Worm (Caenorhabditis elegans) whole organism, L4 larva: Measurements from ENCODE around the gene aldo-2.

Experiments
- F49E8.2 ChIP-seq: sonication (generic microtip); optimal IDR thresholded peaks from 2 replicates; lab custom pipeline; 2016; ENCODE audit warnings: missing compliant biosample characterization, mild to moderate bottlenecking, missing genetic modification characterization, borderline replicate concordance
- T20F7.1 ChIP-seq: fragments of 200-800 bp; sonication (Bioruptor generic); optimal IDR thresholded peaks from 2 replicates; lab custom pipeline; 2018; ENCODE audit warnings: mild to moderate bottlenecking, missing genetic modification characterization, missing compliant biosample characterization
- T26A8.4 ChIP-seq: fragments of 200-800 bp; sonication (Bioruptor generic); IDR thresholded peaks from 2 replicates; pipeline ENCODE4 v1.3.6; 2022; ENCODE audit warnings: missing genetic modification characterization, missing compliant biosample characterization
- Y105C5A.15 ChIP-seq: fragments of 200-800 bp; sonication (Bioruptor generic); IDR thresholded peaks from 2 replicates; pipeline ENCODE4 v1.3.6; 2022; ENCODE audit warnings: missing genetic modification characterization, missing compliant biosample characterization
- Y48G9A.11 ChIP-seq: fragments of 200-800 bp; sonication (Bioruptor generic); IDR thresholded peaks from 2 replicates; pipeline ENCODE4 v1.3.6; 2022; ENCODE audit warnings: missing genetic modification reagents, missing genetic modification characterization, missing compliant biosample characterization
- Y5F2A.4 ChIP-seq: fragments of 200-800 bp; sonication (Bioruptor generic); optimal IDR thresholded peaks from 2 replicates; lab custom pipeline; 2018; ENCODE audit warnings: mild to moderate bottlenecking, missing genetic modification characterization, missing compliant biosample characterization
- Y75B8A.6 ChIP-seq: fragments of 200-800 bp; sonication (Bioruptor generic); IDR thresholded peaks from 2 replicates; pipeline ENCODE4 v1.3.6; 2022; ENCODE audit warnings: missing genetic modification reagents, missing genetic modification characterization, missing compliant biosample characterization
- ZK337.2 ChIP-seq: fragments of 200-800 bp; sonication (Bioruptor generic); IDR thresholded peaks from 2 replicates; pipeline ENCODE4 v1.3.6; 2022; ENCODE audit warnings: missing genetic modification reagents, missing genetic modification characterization, missing compliant biosample characterization
- aly-2 ChIP-seq: sonication (generic microtip); optimal IDR thresholded peaks from 2 replicates; lab custom pipeline; 2018; ENCODE audit warnings: missing biosample characterization, missing genetic modification characterization
- ama-1 ChIP-seq: fragments of 150-350 bp; optimal IDR thresholded peaks from 2 replicates; lab custom pipeline; 2014; ENCODE audit warnings: inconsistent platforms, mixed read lengths
- arid-1 ChIP-seq: fragments of 200-800 bp; sonication (Bioruptor generic); conservative IDR thresholded peaks from 2 replicates; pipeline ENCODE4 v1.3.6; 2022; ENCODE audit warnings: missing genetic modification reagents, missing genetic modification characterization, missing compliant biosample characterization
- ceh-28 ChIP-seq: fragments of 150-350 bp; optimal IDR thresholded peaks from 2 replicates; lab custom pipeline; 2014; ENCODE audit warnings: missing biosample characterization, missing genetic modification reagents, missing genetic modification characterization
- ceh-44 ChIP-seq: fragments of 200-800 bp; sonication (Bioruptor generic); IDR thresholded peaks from 2 replicates; pipeline ENCODE4 v1.3.6; 2022; ENCODE audit warnings: missing genetic modification reagents, missing genetic modification characterization, missing compliant biosample characterization
- ceh-62 ChIP-seq: sonication (generic microtip); optimal IDR thresholded peaks from 2 replicates; lab custom pipeline; 2017; ENCODE audit warnings: missing biosample characterization, missing genetic modification characterization
- ces-1 ChIP-seq: fragments of 150-350 bp; sonication (generic microtip); optimal IDR thresholded peaks from 4 replicates; lab custom pipeline; 2014; ENCODE audit warnings: missing biosample characterization, missing genetic modification reagents, missing genetic modification characterization
- cey-2 ChIP-seq: sonication (generic microtip); optimal IDR thresholded peaks from 3 replicates; lab custom pipeline; 2017; ENCODE audit warnings: missing genetic modification characterization, mild to moderate bottlenecking, missing compliant biosample characterization, antibody characterized with exemption, borderline replicate concordance; ENCODE audit not compliant: insufficient read depth
- ctbp-1 ChIP-seq: fragments of 200-800 bp; sonication (Bioruptor generic); IDR thresholded peaks from 2 replicates; pipeline ENCODE4 v1.3.6; 2022; ENCODE audit warnings: missing genetic modification reagents, missing genetic modification characterization, missing compliant biosample characterization
- daf-12 ChIP-seq: fragments of 150-350 bp; optimal IDR thresholded peaks from 2 replicates; lab custom pipeline; 2014; ENCODE audit warnings: missing biosample characterization, missing genetic modification reagents, missing genetic modification characterization
- dmd-6 ChIP-seq: fragments of 200-800 bp; sonication (Bioruptor generic); IDR thresholded peaks from 2 replicates; pipeline ENCODE4 v1.3.6; 2022; ENCODE audit warnings: missing genetic modification reagents, missing genetic modification characterization, missing compliant biosample characterization
- egl-43 ChIP-seq: fragments of 200-800 bp; sonication (Bioruptor generic); IDR thresholded peaks from 2 replicates; pipeline ENCODE4 v1.3.6; 2022; ENCODE audit warnings: missing genetic modification reagents, missing genetic modification characterization, missing compliant biosample characterization
- fkh-10 ChIP-seq: fragments of 150-350 bp; optimal IDR thresholded peaks from 2 replicates; lab custom pipeline; 2014; ENCODE audit warnings: missing biosample characterization, missing genetic modification reagents, missing genetic modification characterization
- hif-1 ChIP-seq, 2 experiments: sonication (generic microtip); optimal IDR thresholded peaks; 2 replicates each; lab custom pipeline; 2016 to 2017; ENCODE audit warnings: missing compliant biosample characterization in 2 of 2, missing genetic modification characterization in 2 of 2, missing genetic modification reagents in 2 of 2, missing genotype in 2 of 2, mild to moderate bottlenecking in 1 of 2
- hlh-11 ChIP-seq: fragments of 200-800 bp; sonication (Bioruptor generic); optimal IDR thresholded peaks from 2 replicates; lab custom pipeline; 2018; ENCODE audit warnings: mild to moderate bottlenecking, missing genetic modification characterization, missing compliant biosample characterization
- hlh-30 ChIP-seq: sonication (generic microtip); optimal IDR thresholded peaks from 2 replicates; lab custom pipeline; 2017; ENCODE audit warnings: antibody characterized with exemption, mild to moderate bottlenecking, missing genetic modification characterization, missing compliant biosample characterization; ENCODE audit not compliant: insufficient read depth
- jun-1 ChIP-seq: fragments of 150-350 bp; optimal IDR thresholded peaks from 2 replicates; lab custom pipeline; 2014; ENCODE audit warnings: missing biosample characterization, missing genetic modification reagents, missing genetic modification characterization
- lim-7 ChIP-seq: fragments of 200-800 bp; sonication (Bioruptor generic); IDR thresholded peaks from 2 replicates; pipeline ENCODE4 v1.3.6; 2022; ENCODE audit warnings: missing genetic modification characterization, missing compliant biosample characterization
- lin-13 ChIP-seq: fragments of 150-350 bp; optimal IDR thresholded peaks from 2 replicates; lab custom pipeline; 2014; ENCODE audit warnings: missing biosample characterization, missing genetic modification reagents, missing genetic modification characterization
- lin-29 ChIP-seq: fragments of 200-800 bp; sonication (Bioruptor generic); IDR thresholded peaks from 2 replicates; pipeline ENCODE4 v1.3.6; 2022; ENCODE audit warnings: missing genetic modification reagents, missing genetic modification characterization, missing compliant biosample characterization
- mdl-1 ChIP-seq, 2 experiments: fragments of 150-350 bp in 1 of 2; sonication (generic microtip) in 1 of 2; optimal IDR thresholded peaks; 2 replicates each; lab custom pipeline; 2014 to 2017; ENCODE audit warnings: missing biosample characterization in 2 of 2, missing genetic modification characterization in 2 of 2
- mep-1 ChIP-seq: fragments of 150-350 bp; sonication (generic microtip); optimal IDR thresholded peaks from 3 replicates; lab custom pipeline; 2014; ENCODE audit warnings: missing biosample characterization, missing genetic modification characterization
- mxl-3 ChIP-seq: fragments of 200-800 bp; sonication (Bioruptor generic); optimal IDR thresholded peaks from 2 replicates; lab custom pipeline; 2018; ENCODE audit warnings: mild to moderate bottlenecking, missing genetic modification characterization, missing compliant biosample characterization
- nhr-11 ChIP-seq: fragments of 150-350 bp; optimal IDR thresholded peaks from 2 replicates; lab custom pipeline; 2014; ENCODE audit warnings: missing biosample characterization, missing genetic modification characterization
- nhr-111 ChIP-seq: fragments of 200-800 bp; sonication (Bioruptor generic); optimal IDR thresholded peaks from 2 replicates; lab custom pipeline; 2018; ENCODE audit warnings: mild to moderate bottlenecking, missing genetic modification characterization, missing compliant biosample characterization
- nhr-28 ChIP-seq: fragments of 150-350 bp; optimal IDR thresholded peaks from 2 replicates; lab custom pipeline; 2014; ENCODE audit warnings: missing biosample characterization, missing genetic modification characterization
- nhr-41 ChIP-seq: fragments of 200-800 bp; sonication (Bioruptor generic); IDR thresholded peaks from 2 replicates; pipeline ENCODE4 v1.3.6; 2022; ENCODE audit warnings: missing genetic modification reagents, missing genetic modification characterization, missing compliant biosample characterization
- nhr-42 ChIP-seq: fragments of 200-800 bp; sonication (Bioruptor generic); IDR thresholded peaks from 2 replicates; pipeline ENCODE4 v1.3.6; 2022; ENCODE audit warnings: missing genetic modification characterization, missing compliant biosample characterization
- nhr-76 ChIP-seq: fragments of 150-350 bp; optimal IDR thresholded peaks from 2 replicates; lab custom pipeline; 2014; ENCODE audit warnings: missing biosample characterization, missing genetic modification characterization
- pha-4 ChIP-seq, 2 experiments: fragments of 150-350 bp in 1 of 2; fragments of 200-800 bp in 1 of 2; sonication (Bioruptor generic) in 1 of 2; IDR thresholded peaks in 1 of 2; optimal IDR thresholded peaks in 1 of 2; 2 replicates each; pipeline versions ENCODE4 v1.3.6 to Lab custom; 2014 to 2022; ENCODE audit warnings: missing genetic modification characterization in 2 of 2, missing genetic modification reagents in 2 of 2, missing biosample characterization in 1 of 2, missing compliant biosample characterization in 1 of 2
- sdz-12 ChIP-seq: fragments of 200-800 bp; sonication (Bioruptor generic); optimal IDR thresholded peaks from 2 replicates; lab custom pipeline; 2018; ENCODE audit warnings: mild to moderate bottlenecking, missing genetic modification characterization, missing compliant biosample characterization
- snpc-1.2 ChIP-seq: fragments of 200-800 bp; sonication (Bioruptor generic); IDR thresholded peaks from 2 replicates; pipeline ENCODE4 v1.3.6; 2022; ENCODE audit warnings: missing genetic modification reagents, missing genetic modification characterization, missing compliant biosample characterization
- snpc-4 ChIP-seq: fragments of 150-350 bp; optimal IDR thresholded peaks from 2 replicates; lab custom pipeline; 2014; ENCODE audit warnings: missing biosample characterization, missing genetic modification characterization
- tra-1 ChIP-seq: fragments of 200-800 bp; sonication (Bioruptor generic); IDR thresholded peaks from 2 replicates; pipeline ENCODE4 v1.3.6; 2022; ENCODE audit warnings: missing genetic modification reagents, missing genetic modification characterization, missing compliant biosample characterization
- unc-39 ChIP-seq: sonication (generic microtip); optimal IDR thresholded peaks from 2 replicates; lab custom pipeline; 2017; ENCODE audit warnings: missing biosample characterization, missing genetic modification characterization
- zip-11 ChIP-seq: fragments of 200-800 bp; sonication (Bioruptor generic); IDR thresholded peaks from 2 replicates; pipeline ENCODE4 v1.3.6; 2022; ENCODE audit warnings: missing genetic modification characterization, missing compliant biosample characterization
- zip-2 ChIP-seq: fragments of 150-350 bp; optimal IDR thresholded peaks from 2 replicates; lab custom pipeline; 2014; ENCODE audit warnings: missing biosample characterization, missing genetic modification characterization
- ztf-11 ChIP-seq: fragments of 150-350 bp; optimal IDR thresholded peaks from 2 replicates; lab custom pipeline; 2014; ENCODE audit warnings: missing biosample characterization, missing genetic modification characterization
- ztf-7 ChIP-seq: fragments of 150-350 bp; optimal IDR thresholded peaks from 2 replicates; lab custom pipeline; 2014; ENCODE audit warnings: missing biosample characterization, missing genetic modification characterization

Gene aldo-2

DNA sequence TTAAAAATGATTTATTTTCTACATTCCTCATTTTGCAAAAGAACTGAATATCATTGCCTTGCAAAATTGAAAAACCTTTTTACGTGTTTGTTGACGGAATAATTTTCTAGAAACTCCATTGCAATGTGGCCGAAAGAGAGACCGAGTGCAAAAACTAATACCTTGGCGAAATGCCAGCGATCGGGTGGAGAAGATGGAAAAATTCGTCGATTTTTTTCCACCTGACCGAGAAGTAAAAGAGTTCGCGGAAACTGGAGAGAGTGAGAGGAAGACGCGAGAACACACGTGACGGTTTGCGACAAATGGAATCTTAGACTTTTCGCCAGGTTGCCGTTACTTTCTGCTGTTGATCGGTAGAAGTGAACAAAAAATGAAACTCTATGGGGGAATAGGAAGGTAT lies 34.7 kb downstream of the aldo-2 start (continued):
- TF ChIP-seq hif-1 (tag; optimal IDR thresholded peaks at IDR 0.05; lab: Kevin White, UChicago), result no peak
- TF ChIP-seq tra-1 (GFP tag; lab: Robert Waterston, UW), result no peak
- TF ChIP-seq T26A8.4 (GFP tag; lab: Robert Waterston, UW), result 0 out of 2 replicates have a peak, but pooled peaks have one; percentile 23
- peak; percentile 76 for TF ChIP-seq nhr-28 (tag; lab: Kevin White, UChicago)
- peak; percentile 86 for TF ChIP-seq hlh-30 (tag; lab: Kevin White, UChicago)
- no peak for TF ChIP-seq nhr-76
- no peak for TF ChIP-seq Y105C5A.15 (GFP tag; lab: Robert Waterston, UW)
- peak; percentile 7 to 83 for TF ChIP-seq mdl-1 (tag; optimal IDR thresholded peaks at IDR 0.05; lab: Kevin White, UChicago)
- no peak for TF ChIP-seq aly-2 (tag; lab: Kevin White, UChicago)
- no peak for TF ChIP-seq Y48G9A.11
- no peak for TF ChIP-seq Y5F2A.4 (GFP tag; lab: Kevin White, UChicago)
- peak; percentile 71 for TF ChIP-seq hlh-11 (tag; lab: Kevin White, UChicago)
- no peak for TF ChIP-seq nhr-111 (GFP tag; lab: Kevin White, UChicago)
- no peak for TF ChIP-seq nhr-42
- peak; percentile 2 for TF ChIP-seq ama-1
- TF ChIP-seq snpc-1.2, result no peak
- no peak for TF ChIP-seq jun-1 (tag; lab: Kevin White, UChicago)
- no peak for TF ChIP-seq snpc-4 (tag; lab: Kevin White, UChicago)
- TF ChIP-seq zip-11 (GFP tag; lab: Robert Waterston, UW), result no peak
- no peak for TF ChIP-seq ceh-62 (tag; lab: Kevin White, UChicago)
- TF ChIP-seq sdz-12 (GFP tag; lab: Kevin White, UChicago), result no peak
- TF ChIP-seq dmd-6 (GFP tag; lab: Robert Waterston, UW), result peak; percentile 65
- TF ChIP-seq cey-2 (tag; lab: Kevin White, UChicago), result no peak
- TF ChIP-seq lin-29 (GFP tag; lab: Robert Waterston, UW), result no peak
- peak; percentile 50 for TF ChIP-seq mep-1
- no peak for TF ChIP-seq nhr-41 (GFP tag; lab: Robert Waterston, UW)
- TF ChIP-seq zip-2 (tag; lab: Kevin White, UChicago), result no peak
- TF ChIP-seq unc-39 (tag; lab: Kevin White, UChicago), result no peak
- TF ChIP-seq daf-12 (tag; lab: Kevin White, UChicago), result no peak
- no peak for TF ChIP-seq ztf-7 (tag; lab: Kevin White, UChicago)
- TF ChIP-seq lim-7 (GFP tag; lab: Robert Waterston, UW), result no peak
- no peak for TF ChIP-seq ZK337.2 (GFP tag; lab: Robert Waterston, UW)
- TF ChIP-seq ceh-28 (tag; lab: Kevin White, UChicago), result no peak
- TF ChIP-seq arid-1 (GFP tag; lab: Robert Waterston, UW), result no peak
- TF ChIP-seq lin-13 (GFP tag; lab: Kevin White, UChicago), result no peak
- no peak for TF ChIP-seq ctbp-1 (GFP tag; lab: Robert Waterston, UW)
- TF ChIP-seq mxl-3 (GFP tag; lab: Kevin White, UChicago), result peak; percentile 67
- no peak for TF ChIP-seq ztf-11 (tag; lab: Kevin White, UChicago)
- no peak for TF ChIP-seq T20F7.1 (GFP tag; lab: Kevin White, UChicago)
- TF ChIP-seq fkh-10 (GFP tag; lab: Kevin White, UChicago), result no peak
- TF ChIP-seq ces-1 (GFP tag; lab: Kevin White, UChicago), result no peak
- no peak for TF ChIP-seq Y75B8A.6 (GFP tag; lab: Robert Waterston, UW)
- no peak for TF ChIP-seq F49E8.2 (tag; lab: Kevin White, UChicago)
- no peak for TF ChIP-seq egl-43 (GFP tag; lab: Robert Waterston, UW)
- no peak for TF ChIP-seq ceh-44 (GFP tag; lab: Robert Waterston, UW)
- no peak for TF ChIP-seq pha-4 (GFP tag; IDR thresholded peaks at IDR 0.05; lab: Robert Waterston, UW)
- no peak for TF ChIP-seq pha-4 (tag; optimal IDR thresholded peaks at IDR 0.05; lab: Kevin White, UChicago)
- peak; percentile 74 for TF ChIP-seq nhr-11
